Worm (Caenorhabditis elegans) whole organism, L4/young adult: Measurements from ENCODE around the gene T04C12.7.

Source experiments
- W03F9.2 ChIP-seq: fragments of 150-350 bp; optimal IDR thresholded peaks from 2 replicates; lab custom pipeline; 2014; ENCODE audit warnings: missing biosample characterization, missing genetic modification characterization
- dao-5 ChIP-seq: sonication (generic microtip); optimal IDR thresholded peaks from 2 replicates; lab custom pipeline; 2016; ENCODE audit warnings: missing genotype, missing genetic modification characterization, moderate library complexity, missing compliant biosample characterization
- him-1 ChIP-seq: sonication (generic microtip); optimal IDR thresholded peaks from 2 replicates; lab custom pipeline; 2016; ENCODE audit warnings: missing genotype, missing genetic modification reagents, missing genetic modification characterization, missing compliant biosample characterization

DNA sequence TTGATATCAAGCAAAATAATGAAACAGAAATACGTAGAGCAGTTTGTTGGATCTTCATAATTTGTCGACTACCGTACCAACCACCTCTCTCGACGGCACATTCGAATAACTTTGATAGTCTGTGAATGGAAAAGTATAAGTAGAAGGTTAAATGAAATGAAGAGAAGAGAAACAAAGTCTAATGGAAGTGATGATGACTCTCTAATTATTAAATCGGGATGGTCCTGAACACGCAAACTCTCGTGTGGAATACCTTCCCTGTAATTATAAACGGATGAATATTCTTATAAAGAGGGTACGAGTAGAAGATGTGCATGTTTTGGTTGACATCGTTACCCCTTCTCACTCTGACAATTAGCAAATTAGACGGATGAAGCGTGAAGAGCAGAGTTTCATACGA, 31.1 kb upstream of the T04C12.7 start, which contains the start of the genes C13G3.12 and hot-6:
- TF ChIP-seq dao-5 (tag; lab: Kevin White, UChicago) (no peak), him-1 (tag; lab: Kevin White, UChicago) (no peak), W03F9.2 (tag; lab: Kevin White, UChicago) (no peak)
